Worm (Caenorhabditis elegans) whole organism, L2 larva: Measurements from ENCODE around the gene elp-1.

Source experiments
- crh-2 ChIP-seq: sonication (generic microtip); optimal IDR thresholded peaks from 2 replicates; lab custom pipeline; 2017; ENCODE audit warnings: missing biosample characterization, missing genetic modification characterization
- nhr-11 ChIP-seq: fragments of 150-350 bp; optimal IDR thresholded peaks from 2 replicates; lab custom pipeline; 2014; ENCODE audit warnings: missing biosample characterization, missing genetic modification characterization

DNA sequence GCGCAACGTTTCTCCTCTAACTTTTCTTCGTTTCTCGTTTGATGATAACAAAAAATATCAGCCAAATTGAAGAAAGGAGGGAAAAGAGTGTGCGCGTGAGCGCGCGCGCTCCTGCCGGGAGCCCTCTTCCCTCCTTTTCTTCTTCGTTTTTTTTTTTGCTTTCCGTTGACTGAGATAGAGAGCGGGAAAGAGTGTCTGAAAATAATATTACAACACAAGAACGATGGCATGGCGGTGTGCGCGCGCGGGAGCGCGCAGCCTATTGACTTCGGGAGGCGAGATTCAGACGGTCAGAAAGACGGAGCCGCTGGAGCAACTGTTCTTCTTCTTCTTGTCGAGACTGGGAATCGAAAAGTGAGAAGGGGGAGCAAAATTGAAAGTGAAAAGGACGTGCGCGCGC is 23.8 kb upstream of the elp-1 start:
- TF ChIP-seq crh-2 (tag; lab: Kevin White, UChicago) (no peak), nhr-11 (tag; lab: Kevin White, UChicago) (no peak)
